Fruit fly (Drosophila melanogaster) whole organism, prepupa: Measurements from ENCODE around the gene CG13365.

Source experiments
- CG1621 ChIP-seq: fragments of 200-800 bp; sonication (Bioruptor generic); optimal IDR thresholded peaks from 3 replicates; lab custom pipeline; 2018; ENCODE audit warnings: missing biosample characterization, mild to moderate bottlenecking, missing genetic modification characterization
- CG6808 ChIP-seq: fragments of 200-800 bp; sonication (Bioruptor generic); optimal IDR thresholded peaks from 3 replicates; lab custom pipeline; 2017; ENCODE audit warnings: missing biosample characterization, missing genetic modification characterization, mild to moderate bottlenecking, moderate library complexity, missing genetic modification reagents
- CG6854 ChIP-seq: fragments of 200-800 bp; sonication (Bioruptor generic); optimal IDR thresholded peaks from 2 replicates; lab custom pipeline; 2017; ENCODE audit warnings: missing biosample characterization, mild to moderate bottlenecking, missing genetic modification characterization
- CG7368 ChIP-seq: fragments of 200-800 bp; sonication (Bioruptor generic); optimal IDR thresholded peaks from 3 replicates; lab custom pipeline; 2016; ENCODE audit warnings: missing biosample characterization, missing genetic modification characterization
- CG8632 ChIP-seq: fragments of 200-800 bp; sonication (Bioruptor generic); optimal IDR thresholded peaks from 3 replicates; lab custom pipeline; 2016; ENCODE audit warnings: missing biosample characterization, missing genetic modification characterization
- CG9139 ChIP-seq: fragments of 200-800 bp; sonication (Bioruptor generic); optimal IDR thresholded peaks from 3 replicates; lab custom pipeline; 2017; ENCODE audit warnings: missing biosample characterization, mild to moderate bottlenecking, missing genetic modification characterization
- Eip93F ChIP-seq: fragments of 200-800 bp; sonication (Bioruptor generic); optimal IDR thresholded peaks from 2 replicates; lab custom pipeline; 2016; ENCODE audit warnings: missing biosample characterization, mild to moderate bottlenecking, missing genetic modification characterization
- Hr4 ChIP-seq: fragments of 200-800 bp; sonication (Bioruptor generic); optimal IDR thresholded peaks from 3 replicates; lab custom pipeline; 2016; ENCODE audit warnings: missing biosample characterization, missing genetic modification characterization
- Lpt ChIP-seq: fragments of 200-800 bp; sonication (Bioruptor generic); optimal IDR thresholded peaks from 3 replicates; lab custom pipeline; 2016; ENCODE audit warnings: missing biosample characterization, missing genetic modification characterization
- achi ChIP-seq: fragments of 200-800 bp; sonication (Bioruptor generic); optimal IDR thresholded peaks from 3 replicates; lab custom pipeline; 2016; ENCODE audit warnings: missing biosample characterization, missing genetic modification characterization
- acj6 ChIP-seq: fragments of 200-800 bp; sonication (Bioruptor generic); optimal IDR thresholded peaks from 3 replicates; lab custom pipeline; 2016; ENCODE audit warnings: missing biosample characterization, missing genetic modification characterization
- dsx ChIP-seq: fragments of 200-800 bp; optimal IDR thresholded peaks from 3 replicates; lab custom pipeline; 2019; ENCODE audit warnings: missing biosample characterization, mild to moderate bottlenecking, missing genetic modification characterization, moderate library complexity; ENCODE audit not compliant: poor library complexity, severe bottlenecking
- fd59A ChIP-seq: fragments of 200-800 bp; sonication (Bioruptor generic); optimal IDR thresholded peaks from 2 replicates; lab custom pipeline; 2017; ENCODE audit warnings: missing biosample characterization, mild to moderate bottlenecking, missing genetic modification characterization, missing genetic modification reagents
- spab ChIP-seq: fragments of 200-800 bp; sonication (Bioruptor generic); optimal IDR thresholded peaks from 2 replicates; lab custom pipeline; 2017; ENCODE audit warnings: missing biosample characterization, mild to moderate bottlenecking, missing genetic modification characterization, missing genetic modification reagents

DNA sequence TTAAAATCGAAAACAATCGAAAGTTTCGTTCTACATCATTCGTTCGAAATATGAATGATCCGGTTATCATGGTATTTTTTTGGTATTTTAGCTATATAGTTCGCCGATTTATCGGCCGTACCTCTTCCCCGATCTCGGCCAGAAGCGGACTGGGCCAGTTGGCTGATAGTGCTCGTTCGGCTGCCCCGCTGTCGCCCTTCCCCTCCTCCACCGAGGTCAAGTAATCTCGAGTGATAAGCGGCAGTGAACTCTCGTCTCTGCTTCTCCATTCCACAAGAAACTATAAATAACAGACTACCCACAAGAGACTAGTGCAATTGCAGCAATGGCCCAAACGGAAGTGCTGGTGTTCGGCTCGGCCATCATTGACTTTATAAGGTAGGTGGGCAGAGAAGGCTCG lies 2.3 kb upstream of the CG13365 start, which contains the start of gene CG13369:
- no peak for TF ChIP-seq CG9139 (GFP tag; lab: Kevin White, UChicago)
- TF ChIP-seq CG6808, result no peak
- TF ChIP-seq CG6854 (GFP tag; lab: Kevin White, UChicago), result no peak
- no peak for TF ChIP-seq CG1621 (tag; lab: Kevin White, UChicago)
- no peak for TF ChIP-seq Lpt (GFP tag; lab: Kevin White, UChicago)
- TF ChIP-seq CG7368 (GFP tag; lab: Kevin White, UChicago), result no peak
- no peak for TF ChIP-seq acj6 (GFP tag; lab: Kevin White, UChicago)
- no peak for TF ChIP-seq spab (GFP tag; lab: Kevin White, UChicago)
- TF ChIP-seq Hr4, result no peak
- TF ChIP-seq dsx (GFP tag; lab: Kevin White, UChicago), result no peak
- no peak for TF ChIP-seq achi
- TF ChIP-seq CG8632 (GFP tag; lab: Kevin White, UChicago), result no peak
- TF ChIP-seq Eip93F (GFP tag; lab: Kevin White, UChicago), result no peak
- TF ChIP-seq fd59A (GFP tag; lab: Kevin White, UChicago), result no peak
